Worm (Caenorhabditis elegans): ENCODE measurements around the gene hst-6.

The hst-6 gene

DNA sequence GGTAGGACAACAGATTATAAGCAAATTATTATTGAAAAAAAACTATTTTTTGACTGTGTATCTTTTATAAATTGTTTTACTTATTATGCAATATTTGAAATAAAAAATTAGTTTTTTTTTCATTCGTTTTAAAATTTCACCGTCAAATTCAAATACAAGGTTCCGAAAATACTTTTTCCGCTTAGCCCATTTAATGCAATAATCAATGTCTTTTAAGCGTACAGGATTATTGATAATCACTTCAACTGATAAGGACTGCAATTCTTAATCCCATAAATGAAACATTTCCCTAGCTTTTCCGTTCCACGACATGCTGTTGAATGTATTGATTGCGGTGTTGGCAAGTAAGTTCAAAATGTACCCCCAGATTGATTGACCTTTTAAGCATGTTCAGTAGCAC is 18.4 kb upstream of the hst-6 start, which contains the start of gene nspg-12:
nspg-12 (plus strand) TSS at position 301 of the 400 bp plus-strand sequence.
- TF ChIP-seq egl-43 (GFP tag; IDR thresholded peaks at IDR 0.05) (no peak), madf-5 (GFP tag; IDR thresholded peaks at IDR 0.05) (no peak), ztf-7 (tag; optimal IDR thresholded peaks at IDR 0.05) (no peak), F26F4.8 (GFP tag; conservative IDR thresholded peaks at IDR 0.05) (no peak), hlh-11 (tag; optimal IDR thresholded peaks at IDR 0.05) (no peak), zfp-2 (tag; optimal IDR thresholded peaks at IDR 0.05) (no peak), pha-4 (GFP tag; IDR thresholded peaks at IDR 0.05) (no peak), pha-4 (tag; optimal IDR thresholded peaks at IDR 0.05) (no peak), cey-2 (tag; optimal IDR thresholded peaks at IDR 0.05; ENCODE audit: borderline replicate concordance, insufficient read depth) (no peak), lin-13 (GFP tag; optimal IDR thresholded peaks at IDR 0.05) (no peak), ceh-20 (GFP tag; IDR thresholded peaks at IDR 0.05) (no peak), nhr-28 (tag; optimal IDR thresholded peaks at IDR 0.05) (no peak), jun-1 (tag; optimal IDR thresholded peaks at IDR 0.05) (no peak), lsy-2 (tag; optimal IDR thresholded peaks at IDR 0.05) (no peak), saeg-2 (GFP tag; IDR thresholded peaks at IDR 0.05) (no peak)

DNA sequence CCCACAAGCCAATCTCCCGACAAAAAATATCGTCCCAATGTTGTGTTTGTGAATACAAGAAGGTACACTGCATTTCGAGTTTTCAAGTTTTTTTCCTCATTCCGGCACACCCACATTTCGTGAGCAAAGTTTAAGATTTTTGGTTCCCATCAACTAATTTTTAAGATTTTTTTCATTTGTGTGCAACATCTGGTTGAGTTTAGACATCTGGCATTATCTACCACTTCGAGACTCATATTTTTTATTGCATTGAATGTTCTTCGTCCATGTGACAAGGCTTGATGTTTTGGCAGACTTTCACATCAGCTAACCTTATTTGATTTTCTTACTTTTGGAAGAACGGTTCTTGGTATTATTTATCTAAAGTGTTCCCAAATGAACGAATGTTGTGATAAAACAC is 15.0 kb upstream of the hst-6 start:
- no peak for TF ChIP-seq nhr-102 (tag; optimal IDR thresholded peaks at IDR 0.05)
- TF ChIP-seq nhr-25 (tag; optimal IDR thresholded peaks at IDR 0.05; ENCODE audit: borderline replicate concordance, insufficient read depth): no peak
- no peak for TF ChIP-seq F49E8.2 (tag; optimal IDR thresholded peaks at IDR 0.05; ENCODE audit: borderline replicate concordance)
- TF ChIP-seq daf-19 (GFP tag; conservative IDR thresholded peaks at IDR 0.05): no peak
- TF ChIP-seq T26A8.4 (GFP tag; IDR thresholded peaks at IDR 0.05): no peak
- TF ChIP-seq vab-7 (GFP tag; IDR thresholded peaks at IDR 0.05): no peak
- TF ChIP-seq dmd-8 (GFP tag; IDR thresholded peaks at IDR 0.05): no peak
- TF ChIP-seq php-3 (GFP tag; IDR thresholded peaks at IDR 0.05): no peak
- TF ChIP-seq Y105C5A.15 (GFP tag; IDR thresholded peaks at IDR 0.05): no peak
- no peak for TF ChIP-seq ztf-11 (tag; optimal IDR thresholded peaks at IDR 0.05)
- TF ChIP-seq hlh-30 (tag; optimal IDR thresholded peaks at IDR 0.05; ENCODE audit: insufficient read depth): no peak
- no peak for TF ChIP-seq lin-39 (tag; optimal IDR thresholded peaks at IDR 0.05)
- TF ChIP-seq lin-15B (tag; optimal IDR thresholded peaks at IDR 0.05): no peak
- no peak for TF ChIP-seq zip-2 (tag; optimal IDR thresholded peaks at IDR 0.05)
- no peak for TF ChIP-seq cey-2 (tag; optimal IDR thresholded peaks at IDR 0.05; ENCODE audit: borderline replicate concordance, insufficient read depth)
- no peak for TF ChIP-seq ZK337.2 (GFP tag; IDR thresholded peaks at IDR 0.05)
- no peak for TF ChIP-seq ctbp-1 (GFP tag; IDR thresholded peaks at IDR 0.05)
- no peak for TF ChIP-seq zip-11 (GFP tag; IDR thresholded peaks at IDR 0.05)
- TF ChIP-seq fos-1 (tag; optimal IDR thresholded peaks at IDR 0.05): no peak

DNA sequence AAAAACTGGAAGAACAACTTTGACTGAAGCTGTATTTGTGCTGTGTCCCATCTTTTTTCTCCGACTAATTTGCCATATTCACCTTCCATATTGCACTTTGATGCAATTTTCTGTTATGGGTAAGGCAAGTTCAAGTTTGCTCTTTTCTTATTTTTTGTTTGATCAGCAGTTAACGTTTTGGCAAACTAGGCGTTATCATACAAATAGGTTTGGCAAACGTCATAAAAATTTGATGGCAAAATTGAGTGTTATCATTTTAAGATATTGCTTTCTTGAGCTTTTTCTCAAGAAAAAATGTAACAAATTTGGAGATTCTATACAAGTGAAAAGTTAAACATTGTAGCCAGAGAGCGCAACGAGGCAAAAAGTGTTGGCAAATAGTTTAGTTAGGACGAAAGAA is 13.3 kb upstream of the hst-6 start:
- TF ChIP-seq F10B5.3 (tag; optimal IDR thresholded peaks at IDR 0.05) (no peak), madf-9 (GFP tag; conservative IDR thresholded peaks at IDR 0.05) (no peak), hlh-30 (tag; optimal IDR thresholded peaks at IDR 0.05; ENCODE audit: insufficient read depth) (no peak), unc-62 (GFP tag; optimal IDR thresholded peaks at IDR 0.05 in 1 of 2) (no peak), unc-62 (tag; optimal IDR thresholded peaks at IDR 0.05) (no peak), ztf-7 (tag; optimal IDR thresholded peaks at IDR 0.05) (no peak), nhr-48 (tag; optimal IDR thresholded peaks at IDR 0.05) (no peak), ztf-11 (tag; optimal IDR thresholded peaks at IDR 0.05) (no peak), daf-12 (tag; optimal IDR thresholded peaks at IDR 0.05) (no peak), zfp-3 (GFP tag; conservative IDR thresholded peaks at IDR 0.05) (no peak), php-3 (GFP tag; IDR thresholded peaks at IDR 0.05) (peak; percentile 85), snpc-1.2 (GFP tag; IDR thresholded peaks at IDR 0.05) (no peak), ctbp-1 (GFP tag; IDR thresholded peaks at IDR 0.05) (no peak), nhr-10 (tag; optimal IDR thresholded peaks at IDR 0.05) (no peak), nhr-41 (GFP tag; IDR thresholded peaks at IDR 0.05) (no peak), lim-7 (GFP tag; IDR thresholded peaks at IDR 0.05) (no peak), daf-16 (GFP tag; optimal IDR thresholded peaks at IDR 0.05) (no peak), daf-16 (tag; optimal IDR thresholded peaks at IDR 0.05) (peak; percentile 53), daf-19 (GFP tag; conservative IDR thresholded peaks at IDR 0.05) (no peak), ceh-44 (GFP tag; IDR thresholded peaks at IDR 0.05) (no peak), pqm-1 (tag; optimal IDR thresholded peaks at IDR 0.05) (peak; percentile 80), ZK546.5 (tag; optimal IDR thresholded peaks at IDR 0.05) (no peak), fos-1 (tag; optimal IDR thresholded peaks at IDR 0.05) (no peak), vab-7 (GFP tag; IDR thresholded peaks at IDR 0.05) (no peak), dmd-6 (GFP tag; IDR thresholded peaks at IDR 0.05) (peak; percentile 20; the same call in 1 of the 2 replicates)

All from whole organism, L4 larva.